Worm (Caenorhabditis elegans) whole organism, L1 larva: ENCODE results near the gene fipr-25.

Source experiments
- F16B12.6 ChIP-seq: fragments of 150-350 bp; optimal IDR thresholded peaks from 2 replicates; lab custom pipeline; 2014; ENCODE audit warnings: missing biosample characterization, missing genetic modification characterization
- Y116A8C.19 ChIP-seq: sonication (generic microtip); optimal IDR thresholded peaks from 2 replicates; lab custom pipeline; 2016; ENCODE audit warnings: missing compliant biosample characterization, missing genetic modification characterization, borderline replicate concordance
- aly-2 ChIP-seq: fragments of 150-350 bp; optimal IDR thresholded peaks from 2 replicates; lab custom pipeline; 2014; ENCODE audit warnings: missing biosample characterization, missing genetic modification characterization
- ama-1 ChIP-seq: fragments of 150-350 bp; optimal IDR thresholded peaks from 2 replicates; lab custom pipeline; 2014
- blmp-1 ChIP-seq: fragments of 150-350 bp; optimal IDR thresholded peaks from 2 replicates; lab custom pipeline; 2014; ENCODE audit warnings: missing biosample characterization, missing genetic modification characterization
- ceh-8 ChIP-seq: fragments of 200-800 bp; sonication (Bioruptor generic); optimal IDR thresholded peaks from 2 replicates; lab custom pipeline; 2018; ENCODE audit warnings: mild to moderate bottlenecking, missing genetic modification characterization, moderate library complexity, missing compliant biosample characterization
- ceh-88 ChIP-seq: fragments of 200-800 bp; sonication (Bioruptor generic); IDR thresholded peaks from 2 replicates; pipeline ENCODE4 v1.3.6; 2022; ENCODE audit warnings: missing genetic modification characterization, missing compliant biosample characterization
- ces-1 ChIP-seq: fragments of 150-350 bp; optimal IDR thresholded peaks from 2 replicates; lab custom pipeline; 2014; ENCODE audit warnings: missing biosample characterization, missing genetic modification reagents, missing genetic modification characterization
- dpl-1 ChIP-seq, 3 experiments: fragments of 150-350 bp in 2 of 3; sonication (generic microtip) in 1 of 3; optimal IDR thresholded peaks; 2 replicates each; lab custom pipeline; 2014 to 2017; ENCODE audit warnings: missing biosample characterization in 3 of 3, missing genetic modification characterization in 3 of 3, missing genetic modification reagents in 3 of 3
- egl-13 ChIP-seq: sonication (generic microtip); optimal IDR thresholded peaks from 2 replicates; lab custom pipeline; 2016; ENCODE audit warnings: missing genotype, missing genetic modification reagents, missing genetic modification characterization, missing compliant biosample characterization
- elt-2 ChIP-seq: sonication (generic microtip); optimal IDR thresholded peaks from 2 replicates; lab custom pipeline; 2016; ENCODE audit warnings: missing genetic modification characterization, mild to moderate bottlenecking, inconsistent platforms, missing compliant biosample characterization, missing genetic modification reagents
- ets-5 ChIP-seq: fragments of 200-800 bp; sonication (Bioruptor generic); IDR thresholded peaks from 2 replicates; pipeline ENCODE4 v1.3.6; 2022; ENCODE audit warnings: missing genetic modification characterization, missing compliant biosample characterization
- fkh-10 ChIP-seq: sonication (generic microtip); optimal IDR thresholded peaks from 2 replicates; lab custom pipeline; 2017; ENCODE audit warnings: missing biosample characterization, missing genetic modification reagents, missing genetic modification characterization
- fkh-4 ChIP-seq: sonication (generic microtip); optimal IDR thresholded peaks from 2 replicates; lab custom pipeline; 2016; ENCODE audit warnings: missing compliant biosample characterization, missing genetic modification characterization, borderline replicate concordance
- grh-1 ChIP-seq: fragments of 200-800 bp; sonication (Bioruptor generic); IDR thresholded peaks from 2 replicates; pipeline ENCODE4 v1.3.6; 2022; ENCODE audit warnings: missing genetic modification reagents, missing genetic modification characterization, missing compliant biosample characterization
- hpl-2 ChIP-seq: fragments of 150-350 bp; optimal IDR thresholded peaks from 2 replicates; lab custom pipeline; 2014; ENCODE audit warnings: missing biosample characterization, missing genetic modification reagents, missing genetic modification characterization
- jun-1 ChIP-seq: fragments of 150-350 bp; optimal IDR thresholded peaks from 2 replicates; lab custom pipeline; 2014; ENCODE audit warnings: missing biosample characterization, missing genetic modification reagents, missing genetic modification characterization
- lin-14 ChIP-seq: fragments of 200-800 bp; sonication (Bioruptor generic); optimal IDR thresholded peaks from 2 replicates; lab custom pipeline; 2018; ENCODE audit warnings: mild to moderate bottlenecking, missing genetic modification characterization, moderate library complexity, missing compliant biosample characterization
- lin-35 ChIP-seq, 2 experiments: fragments of 150-350 bp; optimal IDR thresholded peaks; 2 replicates each; lab custom pipeline; 2014; ENCODE audit warnings: missing biosample characterization in 2 of 2, missing genetic modification characterization in 2 of 2, missing genetic modification reagents in 2 of 2
- lin-39 ChIP-seq: fragments of 150-350 bp; optimal IDR thresholded peaks from 2 replicates; lab custom pipeline; 2014; ENCODE audit warnings: missing biosample characterization, missing genetic modification reagents, missing genetic modification characterization
- mab-9 ChIP-seq: fragments of 200-800 bp; sonication (Bioruptor generic); IDR thresholded peaks from 2 replicates; pipeline ENCODE4 v1.3.6; 2022; ENCODE audit warnings: missing genetic modification reagents, missing genetic modification characterization, missing compliant biosample characterization
- mef-2 ChIP-seq: fragments of 150-350 bp; optimal IDR thresholded peaks from 2 replicates; lab custom pipeline; 2014; ENCODE audit warnings: missing biosample characterization, missing genetic modification characterization
- nhr-11 ChIP-seq: fragments of 150-350 bp; optimal IDR thresholded peaks from 2 replicates; lab custom pipeline; 2014; ENCODE audit warnings: missing biosample characterization, missing genetic modification characterization
- nhr-19 ChIP-seq: fragments of 200-800 bp; sonication (Bioruptor generic); conservative IDR thresholded peaks from 2 replicates; pipeline ENCODE4 v1.3.6; 2022; ENCODE audit warnings: missing genetic modification characterization, missing compliant biosample characterization
- nhr-20 ChIP-seq: sonication (generic microtip); optimal IDR thresholded peaks from 2 replicates; lab custom pipeline; 2016; ENCODE audit warnings: mild to moderate bottlenecking, missing genetic modification characterization, missing compliant biosample characterization
- nhr-28 ChIP-seq: fragments of 150-350 bp; optimal IDR thresholded peaks from 2 replicates; lab custom pipeline; 2014; ENCODE audit warnings: missing biosample characterization, missing genetic modification characterization
- nhr-47 ChIP-seq: sonication (generic microtip); optimal IDR thresholded peaks from 2 replicates; lab custom pipeline; 2016; ENCODE audit warnings: mild to moderate bottlenecking, missing genetic modification characterization, moderate library complexity, missing compliant biosample characterization
- nhr-77 ChIP-seq: fragments of 150-350 bp; optimal IDR thresholded peaks from 2 replicates; lab custom pipeline; 2014; ENCODE audit warnings: missing biosample characterization, missing genetic modification characterization
- nhr-84 ChIP-seq: sonication (generic microtip); optimal IDR thresholded peaks from 2 replicates; lab custom pipeline; 2017; ENCODE audit warnings: missing biosample characterization, missing genetic modification characterization
- nhr-90 ChIP-seq: sonication (generic microtip); optimal IDR thresholded peaks from 2 replicates; lab custom pipeline; 2016; ENCODE audit warnings: mild to moderate bottlenecking, missing genetic modification characterization, missing compliant biosample characterization; ENCODE audit not compliant: poor library complexity
- pag-3 ChIP-seq: sonication (generic microtip); optimal IDR thresholded peaks from 2 replicates; lab custom pipeline; 2017; ENCODE audit warnings: missing genetic modification characterization, mild to moderate bottlenecking, missing compliant biosample characterization, antibody characterized with exemption, borderline replicate concordance; ENCODE audit not compliant: insufficient read depth
- pqm-1 ChIP-seq: sonication (generic microtip); optimal IDR thresholded peaks from 3 replicates; lab custom pipeline; 2017; ENCODE audit warnings: missing biosample characterization, missing genetic modification characterization
- skn-1 ChIP-seq: fragments of 150-350 bp; optimal IDR thresholded peaks from 2 replicates; lab custom pipeline; 2014; ENCODE audit warnings: missing biosample characterization, missing genetic modification characterization
- snu-23 ChIP-seq: sonication (generic microtip); optimal IDR thresholded peaks from 2 replicates; lab custom pipeline; 2016; ENCODE audit warnings: missing genetic modification characterization, missing compliant biosample characterization
- sup-37 ChIP-seq: fragments of 200-800 bp; sonication (Bioruptor generic); optimal IDR thresholded peaks from 2 replicates; lab custom pipeline; 2018; ENCODE audit warnings: mild to moderate bottlenecking, missing genetic modification characterization, missing compliant biosample characterization
- tbx-2 ChIP-seq: sonication (generic microtip); optimal IDR thresholded peaks from 2 replicates; lab custom pipeline; 2016; ENCODE audit warnings: missing genetic modification characterization, missing compliant biosample characterization
- tlp-1 ChIP-seq: fragments of 150-350 bp; optimal IDR thresholded peaks from 2 replicates; lab custom pipeline; 2014; ENCODE audit warnings: missing biosample characterization, missing genetic modification characterization
- unc-62 ChIP-seq: fragments of 150-350 bp; optimal IDR thresholded peaks from 2 replicates; lab custom pipeline; 2014; ENCODE audit warnings: missing biosample characterization, missing genetic modification reagents, missing genetic modification characterization
- unc-86 ChIP-seq: sonication (generic microtip); optimal IDR thresholded peaks from 2 replicates; lab custom pipeline; 2016; ENCODE audit warnings: missing genetic modification characterization, missing compliant biosample characterization
- unc-98 ChIP-seq: fragments of 200-800 bp; sonication (Bioruptor generic); IDR thresholded peaks from 2 replicates; pipeline ENCODE4 v1.3.6; 2022; ENCODE audit warnings: missing genetic modification characterization, missing compliant biosample characterization
- vab-15 ChIP-seq: sonication (generic microtip); optimal IDR thresholded peaks from 2 replicates; lab custom pipeline; 2017; ENCODE audit warnings: missing genotype, mild to moderate bottlenecking, missing genetic modification characterization, missing compliant biosample characterization
- xbp-1 ChIP-seq: sonication (generic microtip); optimal IDR thresholded peaks from 2 replicates; lab custom pipeline; 2016; ENCODE audit warnings: missing genetic modification characterization, missing compliant biosample characterization
- zag-1 ChIP-seq: fragments of 150-350 bp; optimal IDR thresholded peaks from 2 replicates; lab custom pipeline; 2014; ENCODE audit warnings: missing biosample characterization, missing genetic modification characterization

The fipr-25 gene

DNA sequence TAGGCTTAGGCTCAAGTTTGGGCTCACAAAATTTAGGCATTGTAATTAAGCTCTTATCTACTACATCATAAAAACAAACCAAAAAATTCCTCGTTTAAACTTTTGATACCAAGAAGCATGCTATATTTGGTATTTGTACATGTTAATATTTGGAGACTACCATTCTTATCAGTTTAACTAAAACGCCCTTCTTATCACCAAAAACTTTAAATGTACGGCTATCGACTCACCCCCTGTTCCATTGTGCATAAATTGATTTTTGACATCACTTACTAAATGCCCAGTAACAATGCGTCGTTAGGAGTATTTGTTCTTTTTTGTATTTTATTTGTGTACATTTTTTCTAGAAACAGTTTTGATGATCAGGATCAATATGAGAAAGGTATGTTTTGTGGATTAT, 30.2 kb upstream of the fipr-25 start, which contains the start of gene T06A1.5:
T06A1.5 (plus strand) TSS at position 209 of the 400 bp plus-strand sequence.
- TF ChIP-seq elt-2 (tag; lab: Kevin White, UChicago): peak; percentile 75
- no peak for TF ChIP-seq nhr-77

DNA sequence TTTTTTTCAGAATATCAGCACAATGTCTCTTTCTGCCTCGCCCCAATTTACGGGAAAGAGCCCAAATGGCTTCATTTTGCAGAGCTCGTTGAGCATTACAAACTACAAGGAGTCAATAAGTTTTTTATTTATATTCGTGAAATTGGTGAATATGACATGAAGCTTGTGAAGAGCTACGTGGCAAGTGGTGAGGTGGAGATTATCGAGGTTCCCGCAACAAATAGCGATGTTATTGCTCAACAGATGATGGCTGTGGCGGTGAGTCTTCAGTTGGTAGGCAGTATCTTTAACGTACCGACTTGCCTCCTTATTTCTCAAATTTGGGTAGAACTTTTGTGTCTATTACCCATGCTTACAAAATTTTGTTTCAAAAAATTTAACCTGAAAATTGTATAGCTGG, 28.7 kb upstream of the fipr-25 start:
- no peak for TF ChIP-seq xbp-1 (tag; lab: Kevin White, UChicago)
- TF ChIP-seq ets-5 (GFP tag; lab: Robert Waterston, UW): no peak
- no peak for TF ChIP-seq ceh-88 (GFP tag; lab: Robert Waterston, UW)
- TF ChIP-seq nhr-90: no peak
- no peak for TF ChIP-seq fkh-4 (tag; lab: Kevin White, UChicago)
- TF ChIP-seq nhr-77: no peak
- no peak for TF ChIP-seq fkh-10 (GFP tag; lab: Kevin White, UChicago)
- no peak for TF ChIP-seq jun-1 (tag; lab: Kevin White, UChicago)
- no peak for TF ChIP-seq unc-62 (GFP tag; lab: Kevin White, UChicago)
- TF ChIP-seq F16B12.6 (tag; lab: Kevin White, UChicago): no peak
- no peak for TF ChIP-seq egl-13 (tag; lab: Kevin White, UChicago)
- no peak for TF ChIP-seq pqm-1
- no peak for TF ChIP-seq mef-2 (tag; lab: Kevin White, UChicago)
- no peak for TF ChIP-seq nhr-84
- no peak for TF ChIP-seq hpl-2 (GFP tag; lab: Kevin White, UChicago)
- no peak for TF ChIP-seq sup-37 (GFP tag; lab: Kevin White, UChicago)
- no peak for TF ChIP-seq Y116A8C.19 (tag; lab: Kevin White, UChicago)
- no peak for TF ChIP-seq snu-23 (GFP tag; lab: Kevin White, UChicago)
- no peak for TF ChIP-seq unc-98 (GFP tag; lab: Robert Waterston, UW)
- TF ChIP-seq dpl-1 (GFP tag; optimal IDR thresholded peaks at IDR 0.05; lab: Kevin White, UChicago): no peak
- TF ChIP-seq, all 84 proteins: peak for 0

DNA sequence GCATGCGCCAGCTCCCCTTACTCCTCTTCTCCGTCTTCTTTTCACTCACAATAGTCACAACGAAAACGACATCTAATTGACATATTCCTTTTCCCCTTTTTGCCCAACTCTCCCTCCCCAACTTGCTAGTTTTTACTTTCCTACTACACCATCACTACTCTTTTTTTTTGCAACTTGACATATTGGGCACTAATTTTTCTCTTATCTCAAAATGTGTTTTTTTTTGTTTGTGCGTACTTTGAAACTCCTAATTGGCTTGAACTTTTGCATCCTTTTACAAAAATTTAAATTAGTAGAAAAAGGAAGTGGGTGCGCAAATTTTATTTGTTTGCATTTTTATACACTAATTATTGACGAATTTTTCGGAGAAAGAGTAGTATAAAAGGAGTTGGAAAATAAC, 21.7 kb upstream of the fipr-25 start:
- no peak for TF ChIP-seq zag-1
- no peak for TF ChIP-seq unc-86 (tag; lab: Kevin White, UChicago)
- TF ChIP-seq mab-9 (GFP tag; lab: Robert Waterston, UW): no peak
- TF ChIP-seq nhr-28 (tag; lab: Kevin White, UChicago): no peak
- 0 out of 2 replicates have a peak, but pooled peaks have one; percentile 7 for TF ChIP-seq nhr-19
- TF ChIP-seq nhr-20 (tag; lab: Kevin White, UChicago): no peak
- peak; percentile 73 for TF ChIP-seq ceh-8
- no peak for TF ChIP-seq sup-37 (GFP tag; lab: Kevin White, UChicago)
- TF ChIP-seq ets-5 (GFP tag; lab: Robert Waterston, UW): no peak
- peak; percentile 86 for TF ChIP-seq lin-14
- no peak for TF ChIP-seq tlp-1 (tag; lab: Kevin White, UChicago)
- no peak for TF ChIP-seq ama-1 (lab: Kevin White, UChicago)
- no peak for TF ChIP-seq lin-39 (tag; lab: Kevin White, UChicago)
- no peak for TF ChIP-seq ces-1
- no peak for TF ChIP-seq hpl-2 (GFP tag; lab: Kevin White, UChicago)
- peak; percentile 5 for TF ChIP-seq nhr-47
- no peak for TF ChIP-seq blmp-1 (tag; lab: Kevin White, UChicago)
- TF ChIP-seq egl-13 (tag; lab: Kevin White, UChicago): no peak
- no peak for TF ChIP-seq Y116A8C.19 (tag; lab: Kevin White, UChicago)
- TF ChIP-seq vab-15 (tag; lab: Kevin White, UChicago): no peak
- TF ChIP-seq ceh-88 (GFP tag; lab: Robert Waterston, UW): no peak
- TF ChIP-seq tbx-2 (tag; lab: Kevin White, UChicago): peak; percentile 45
- no peak for TF ChIP-seq skn-1 (tag; lab: Kevin White, UChicago)

DNA sequence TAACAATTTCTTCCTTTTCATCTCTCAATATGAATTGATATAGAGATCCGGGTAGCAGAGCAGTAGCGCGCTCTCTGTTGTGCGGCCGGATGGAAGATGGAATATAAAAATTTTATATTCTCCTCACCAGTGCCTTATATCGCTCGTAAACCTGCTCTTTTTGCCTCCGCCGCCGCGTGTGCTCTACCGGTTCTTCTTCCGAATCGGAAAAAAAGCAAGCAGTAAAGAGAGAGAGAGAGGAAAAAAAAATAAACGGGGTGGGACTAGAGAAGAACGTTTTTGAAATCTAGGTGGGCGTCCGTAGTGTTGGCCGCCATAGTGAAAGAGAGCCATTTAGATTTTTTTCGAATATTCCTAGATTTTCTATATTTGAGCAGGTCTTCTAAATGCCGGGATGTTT, 19.2 kb upstream of the fipr-25 start, which contains the start of gene glb-25:
glb-25 (plus strand) TSS at position 301 of the 400 bp plus-strand sequence.
- TF ChIP-seq lin-35 (GFP tag; optimal IDR thresholded peaks at IDR 0.05; lab: Kevin White, UChicago) (no peak), pag-3 (tag; lab: Kevin White, UChicago) (no peak), grh-1 (GFP tag; lab: Robert Waterston, UW) (no peak), aly-2 (tag; lab: Kevin White, UChicago) (no peak), snu-23 (GFP tag; lab: Kevin White, UChicago) (no peak), nhr-90 (no peak), ama-1 (lab: Kevin White, UChicago) (no peak), ets-5 (GFP tag; lab: Robert Waterston, UW) (no peak), nhr-11 (tag; lab: Kevin White, UChicago) (no peak), blmp-1 (tag; lab: Kevin White, UChicago) (no peak), fkh-4 (tag; lab: Kevin White, UChicago) (no peak), unc-98 (GFP tag; lab: Robert Waterston, UW) (no peak)
